Fruit fly (Drosophila melanogaster) whole organism, embryonic: ENCODE measurements around the gene CG13898.

ENCODE experiments used
- Abd-B ChIP-seq: fragments of 200-800 bp; sonication (Bioruptor generic); optimal IDR thresholded peaks from 2 replicates; lab custom pipeline; 2018; ENCODE audit warnings: missing biosample characterization, mild to moderate bottlenecking, missing genetic modification characterization, moderate library complexity
- Adf1 ChIP-seq: fragments of 200-800 bp; sonication (Bioruptor generic); IDR thresholded peaks from 2 replicates; pipeline ENCODE4 v1.3.6; 2022; ENCODE audit warnings: missing biosample characterization, missing genetic modification characterization
- Atf-2 ChIP-seq: fragments of 200-800 bp; sonication (Bioruptor generic); optimal IDR thresholded peaks from 2 replicates; lab custom pipeline; 2016; ENCODE audit warnings: missing biosample characterization, missing genetic modification characterization
- CG10147 ChIP-seq: fragments of 200-800 bp; sonication (Bioruptor generic); optimal IDR thresholded peaks from 2 replicates; lab custom pipeline; 2019; ENCODE audit warnings: missing biosample characterization, mild to moderate bottlenecking, missing genetic modification characterization, moderate library complexity
- CG10654 ChIP-seq: fragments of 200-800 bp; sonication (Bioruptor generic); optimal IDR thresholded peaks from 2 replicates; lab custom pipeline; 2016; ENCODE audit warnings: missing biosample characterization, missing genetic modification characterization
- CG11085 ChIP-seq: fragments of 200-800 bp; sonication (Bioruptor generic); IDR thresholded peaks from 2 replicates; pipeline ENCODE4 v1.3.6; 2022; ENCODE audit warnings: missing biosample characterization, missing genetic modification characterization
- CG12155 ChIP-seq: fragments of 200-800 bp; sonication (Bioruptor generic); optimal IDR thresholded peaks from 3 replicates; lab custom pipeline; 2016; ENCODE audit warnings: missing biosample characterization, missing genetic modification characterization
- CG12744 ChIP-seq: fragments of 200-800 bp; sonication (Bioruptor generic); optimal IDR thresholded peaks from 2 replicates; lab custom pipeline; 2016; ENCODE audit warnings: missing biosample characterization, missing genetic modification characterization
- CG12769 ChIP-seq: fragments of 200-800 bp; sonication (Bioruptor generic); optimal IDR thresholded peaks from 2 replicates; lab custom pipeline; 2019; ENCODE audit warnings: missing biosample characterization, mild to moderate bottlenecking, missing genetic modification characterization, moderate library complexity
- CG16815 ChIP-seq: fragments of 200-800 bp; sonication (Bioruptor generic); optimal IDR thresholded peaks from 3 replicates; lab custom pipeline; 2017; ENCODE audit warnings: missing biosample characterization, mild to moderate bottlenecking, missing genetic modification characterization
- CG31441 ChIP-seq: fragments of 200-800 bp; sonication (Bioruptor generic); IDR thresholded peaks from 2 replicates; pipeline ENCODE4 v1.3.6; 2022; ENCODE audit warnings: missing biosample characterization, missing genetic modification characterization
- CG3726 ChIP-seq: fragments of 200-800 bp; sonication (Bioruptor generic); IDR thresholded peaks from 3 replicates; pipeline ENCODE4, ENCODE4 v1.3.6; 2022; ENCODE audit warnings: missing biosample characterization, missing genetic modification characterization
- CG42726 ChIP-seq: fragments of 200-800 bp; sonication (Bioruptor generic); IDR thresholded peaks from 2 replicates; pipeline ENCODE4 v1.3.6; 2022; ENCODE audit warnings: missing biosample characterization, missing genetic modification characterization; ENCODE audit not compliant: partially characterized antibody
- CG8359 ChIP-seq: fragments of 200-800 bp; sonication (Bioruptor generic); optimal IDR thresholded peaks from 2 replicates; lab custom pipeline; 2017; ENCODE audit warnings: missing biosample characterization, mild to moderate bottlenecking, missing genetic modification characterization, borderline replicate concordance
- CG9876 ChIP-seq: fragments of 200-800 bp; sonication (Bioruptor generic); optimal IDR thresholded peaks from 2 replicates; lab custom pipeline; 2016; ENCODE audit warnings: missing biosample characterization, missing genetic modification characterization
- Dbx ChIP-seq: fragments of 200-800 bp; sonication (Bioruptor generic); IDR thresholded peaks from 3 replicates; pipeline ENCODE4 v1.3.6; 2022; ENCODE audit warnings: missing biosample characterization, missing genetic modification characterization
- HHEX ChIP-seq: fragments of 200-800 bp; sonication (Bioruptor generic); optimal IDR thresholded peaks from 3 replicates; lab custom pipeline; 2017; ENCODE audit warnings: missing biosample characterization, mild to moderate bottlenecking, missing genetic modification characterization, missing genetic modification reagents
- HLH3B ChIP-seq: fragments of 200-800 bp; sonication (Bioruptor generic); IDR thresholded peaks from 2 replicates; pipeline ENCODE4 v1.3.6; 2022; ENCODE audit warnings: missing biosample characterization, missing genetic modification characterization
- Kr ChIP-seq: fragments of 200-800 bp; sonication (Bioruptor generic); optimal IDR thresholded peaks from 2 replicates; lab custom pipeline; 2017; ENCODE audit warnings: missing biosample characterization, mild to moderate bottlenecking, missing genetic modification characterization
- Mad ChIP-seq: fragments of 200-800 bp; sonication (Bioruptor generic); optimal IDR thresholded peaks from 2 replicates; lab custom pipeline; 2016; ENCODE audit warnings: missing biosample characterization, missing genetic modification characterization
- Myb ChIP-seq: fragments of 200-800 bp; sonication (Bioruptor generic); optimal IDR thresholded peaks from 2 replicates; lab custom pipeline; 2016; ENCODE audit warnings: missing biosample characterization, missing genetic modification characterization
- NfI ChIP-seq: fragments of 200-800 bp; sonication (Bioruptor generic); optimal IDR thresholded peaks from 3 replicates; lab custom pipeline; 2018; ENCODE audit warnings: missing biosample characterization, mild to moderate bottlenecking, missing genetic modification characterization, moderate library complexity
- Poxn ChIP-seq: fragments of 200-800 bp; sonication (Bioruptor generic); IDR thresholded peaks from 2 replicates; pipeline ENCODE4 v1.3.6; 2022; ENCODE audit warnings: missing biosample characterization, missing genetic modification characterization
- ato ChIP-seq: fragments of 200-800 bp; sonication (Bioruptor generic); IDR thresholded peaks from 2 replicates; pipeline ENCODE4 v1.3.6; 2022; ENCODE audit warnings: missing biosample characterization, missing genetic modification characterization; ENCODE audit not compliant: partially characterized antibody
- corto ChIP-seq: fragments of 200-800 bp; sonication (Bioruptor generic); optimal IDR thresholded peaks from 2 replicates; lab custom pipeline; 2016; ENCODE audit warnings: missing biosample characterization, mild to moderate bottlenecking, missing genetic modification characterization, moderate library complexity
- crc ChIP-seq: fragments of 200-800 bp; sonication (Bioruptor generic); optimal IDR thresholded peaks from 2 replicates; lab custom pipeline; 2016; ENCODE audit warnings: missing biosample characterization, missing genetic modification characterization
- crol ChIP-seq: fragments of 200-800 bp; sonication (Bioruptor generic); IDR thresholded peaks from 2 replicates; pipeline ENCODE4 v1.3.6; 2022; ENCODE audit warnings: missing biosample characterization, missing genetic modification characterization
- dan ChIP-seq: fragments of 200-800 bp; sonication (Bioruptor generic); IDR thresholded peaks from 2 replicates; pipeline ENCODE4 v1.3.6; 2022; ENCODE audit warnings: missing biosample characterization, missing genetic modification characterization
- dmrt99B ChIP-seq: fragments of 200-800 bp; sonication (Bioruptor generic); optimal IDR thresholded peaks from 2 replicates; lab custom pipeline; 2018; ENCODE audit warnings: missing biosample characterization, mild to moderate bottlenecking, missing genetic modification characterization, moderate library complexity
- ewg ChIP-seq: fragments of 200-800 bp; sonication (Bioruptor generic); optimal IDR thresholded peaks from 3 replicates; lab custom pipeline; 2017; ENCODE audit warnings: mild to moderate bottlenecking, missing biosample characterization, missing genetic modification reagents, missing genetic modification characterization
- hb ChIP-seq: fragments of 200-800 bp; sonication (Bioruptor generic); IDR thresholded peaks from 3 replicates; pipeline ENCODE4 v1.3.6; 2022; ENCODE audit warnings: missing biosample characterization, missing genetic modification characterization; ENCODE audit not compliant: partially characterized antibody
- her ChIP-seq: fragments of 200-800 bp; sonication (Bioruptor generic); optimal IDR thresholded peaks from 2 replicates; lab custom pipeline; 2016; ENCODE audit warnings: missing biosample characterization, missing genetic modification characterization
- hth ChIP-seq: fragments of >200 bp; optimal IDR thresholded peaks from 2 replicates; lab custom pipeline; 2017; ENCODE audit warnings: inconsistent platforms
- nerfin-2 ChIP-seq: fragments of 200-800 bp; sonication (Bioruptor generic); IDR thresholded peaks from 2 replicates; pipeline ENCODE4 v1.3.6; 2022; ENCODE audit warnings: missing biosample characterization, missing genetic modification characterization; ENCODE audit not compliant: partially characterized antibody
- pita ChIP-seq: fragments of 200-800 bp; sonication (Bioruptor generic); optimal IDR thresholded peaks from 2 replicates; lab custom pipeline; 2017; ENCODE audit warnings: missing biosample characterization, mild to moderate bottlenecking, missing genetic modification characterization
- ranshi ChIP-seq: fragments of 200-800 bp; sonication (Bioruptor generic); IDR thresholded peaks from 2 replicates; pipeline ENCODE4 v1.3.6; 2022; ENCODE audit warnings: missing biosample characterization, missing genetic modification characterization
- rib ChIP-seq: fragments of 200-800 bp; sonication (Bioruptor generic); IDR thresholded peaks from 2 replicates; pipeline ENCODE4 v1.3.6; 2022; ENCODE audit warnings: missing biosample characterization, missing genetic modification characterization
- run ChIP-seq: fragments of 200-800 bp; sonication (Bioruptor generic); optimal IDR thresholded peaks from 3 replicates; lab custom pipeline; 2018; ENCODE audit warnings: missing biosample characterization, mild to moderate bottlenecking, missing genetic modification characterization
- salm ChIP-seq: fragments of 200-800 bp; sonication (Bioruptor generic); optimal IDR thresholded peaks from 2 replicates; lab custom pipeline; 2018; ENCODE audit warnings: missing biosample characterization, mild to moderate bottlenecking, missing genetic modification characterization
- schlank ChIP-seq: fragments of 200-800 bp; sonication (Bioruptor generic); optimal IDR thresholded peaks from 2 replicates; lab custom pipeline; 2018; ENCODE audit warnings: missing biosample characterization, mild to moderate bottlenecking, missing genetic modification characterization
- scrt ChIP-seq: fragments of 200-800 bp; sonication (Bioruptor generic); optimal IDR thresholded peaks from 2 replicates; lab custom pipeline; 2018; ENCODE audit warnings: missing biosample characterization, mild to moderate bottlenecking, missing genetic modification characterization, moderate library complexity
- seq ChIP-seq: fragments of 200-800 bp; sonication (Bioruptor generic); IDR thresholded peaks from 2 replicates; pipeline ENCODE4 v1.3.6; 2022; ENCODE audit warnings: missing biosample characterization, missing genetic modification characterization
- so ChIP-seq: fragments of 200-800 bp; sonication (Bioruptor generic); IDR thresholded peaks from 3 replicates; pipeline ENCODE4 v1.3.6; 2022; ENCODE audit warnings: missing biosample characterization, missing genetic modification characterization
- stc ChIP-seq: fragments of 200-800 bp; sonication (Bioruptor generic); IDR thresholded peaks from 2 replicates; pipeline ENCODE4 v1.3.6; 2022; ENCODE audit warnings: missing biosample characterization, missing genetic modification characterization
- tna ChIP-seq: fragments of 200-800 bp; sonication (Bioruptor generic); IDR thresholded peaks from 2 replicates; pipeline ENCODE4 v1.3.6; 2022; ENCODE audit warnings: missing biosample characterization, missing genetic modification characterization; ENCODE audit not compliant: partially characterized antibody
- vfl ChIP-seq: fragments of 200-800 bp; sonication (Bioruptor generic); optimal IDR thresholded peaks from 2 replicates; lab custom pipeline; 2016; ENCODE audit warnings: missing biosample characterization, missing genetic modification characterization
- vnd ChIP-seq: fragments of 200-800 bp; sonication (Bioruptor generic); IDR thresholded peaks from 3 replicates; pipeline ENCODE4 v1.3.6; 2022; ENCODE audit warnings: missing biosample characterization, missing genetic modification characterization; ENCODE audit not compliant: partially characterized antibody
- zen2 ChIP-seq: fragments of 200-800 bp; sonication (Bioruptor generic); IDR thresholded peaks from 3 replicates; pipeline ENCODE4 v1.3.6; 2022; ENCODE audit warnings: missing biosample characterization, missing genetic modification characterization; ENCODE audit not compliant: partially characterized antibody

Gene CG13898

DNA sequence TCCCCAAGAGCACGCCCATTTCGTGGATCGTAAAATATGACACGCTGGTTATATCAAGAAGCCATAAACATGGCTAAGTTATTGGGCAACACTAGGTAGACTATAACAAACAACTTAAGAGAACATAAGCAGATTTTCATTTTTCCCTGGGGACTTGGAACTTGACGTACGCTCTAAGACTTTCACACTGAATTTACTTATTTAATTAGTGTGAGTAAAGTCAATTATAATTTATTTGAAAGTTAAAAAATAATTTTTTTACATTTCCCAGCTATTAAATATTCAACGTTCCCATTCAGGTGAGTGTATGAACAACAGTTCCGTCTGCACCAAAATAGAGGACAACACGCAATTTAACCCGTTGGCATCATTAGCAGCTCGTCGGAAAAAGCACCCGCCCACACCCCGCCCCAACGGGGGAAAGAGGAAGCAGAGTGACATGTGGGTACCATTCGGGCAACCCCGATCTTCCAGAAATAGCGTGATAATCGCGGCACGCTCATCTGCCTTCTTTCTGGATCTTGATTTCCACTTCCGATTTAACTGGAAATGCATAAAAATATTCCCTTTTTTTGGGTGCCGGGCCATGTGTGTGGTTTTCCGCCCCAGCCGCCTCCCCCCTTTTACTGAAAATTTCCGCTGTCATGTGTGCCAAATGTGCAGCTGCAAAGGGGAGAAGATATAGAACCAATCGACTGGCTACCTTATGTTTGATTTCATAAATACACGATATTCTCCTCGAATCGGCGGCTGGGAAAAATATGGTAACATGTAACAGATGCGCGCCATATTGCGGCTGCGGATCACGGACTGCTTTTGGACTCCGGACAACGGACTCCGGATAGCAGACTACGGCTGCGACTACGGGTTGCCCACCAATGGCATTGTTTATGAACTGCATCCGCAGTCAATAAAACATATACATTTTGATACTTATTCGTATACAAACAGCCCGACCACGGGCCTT lies 11.7 kb upstream of the CG13898 start (continued):
- TF ChIP-seq salm, result no peak
- TF ChIP-seq hb (GFP tag; lab: Robert Waterston, UW), result 0 out of 3 replicates have a peak, but pooled peaks have one; percentile 48
- TF ChIP-seq ato, result no peak
- TF ChIP-seq tna (GFP tag; lab: Robert Waterston, UW), result no peak
- TF ChIP-seq CG42726 (GFP tag; lab: Robert Waterston, UW), result no peak
- TF ChIP-seq CG10147, result no peak
- TF ChIP-seq CG9876 (GFP tag; lab: Kevin White, UChicago), result no peak
- no peak for TF ChIP-seq Adf1 (GFP tag; lab: Robert Waterston, UW)
- no peak for TF ChIP-seq schlank (tag; lab: Kevin White, UChicago)
- no peak for TF ChIP-seq vnd (GFP tag; lab: Robert Waterston, UW)
- TF ChIP-seq CG12769 (tag; lab: Kevin White, UChicago), result peak; percentile 64
- peak; percentile 60 for TF ChIP-seq dmrt99B (tag; lab: Kevin White, UChicago)
- TF ChIP-seq rib (GFP tag; lab: Robert Waterston, UW), result no peak
- TF ChIP-seq CG16815 (GFP tag; lab: Kevin White, UChicago), result no peak
- no peak for TF ChIP-seq CG11085 (GFP tag; lab: Robert Waterston, UW)
- TF ChIP-seq run (tag; lab: Kevin White, UChicago), result no peak
- TF ChIP-seq NfI (GFP tag; lab: Kevin White, UChicago), result peak; percentile 40
- TF ChIP-seq dan (GFP tag; lab: Robert Waterston, UW), result no peak
- no peak for TF ChIP-seq Kr (GFP tag; lab: Kevin White, UChicago)
- TF ChIP-seq her (GFP tag; lab: Kevin White, UChicago), result no peak
- TF ChIP-seq nerfin-2, result no peak
- TF ChIP-seq pita (GFP tag; lab: Kevin White, UChicago), result no peak
- TF ChIP-seq CG3726 (GFP tag; lab: Robert Waterston, UW), result 0 out of 3 replicates have a peak, but pooled peaks have one; percentile 18
- TF ChIP-seq Poxn (GFP tag; lab: Robert Waterston, UW), result no peak
- 0 out of 2 replicates have a peak, but pooled peaks have one; percentile 29 for TF ChIP-seq seq (GFP tag; lab: Robert Waterston, UW)
- TF ChIP-seq ranshi (GFP tag; lab: Robert Waterston, UW), result peak; percentile 62; the same call in 1 of the 2 replicates
- TF ChIP-seq crol (GFP tag; lab: Robert Waterston, UW), result peak; percentile 68
- TF ChIP-seq zen2 (GFP tag; lab: Robert Waterston, UW), result no peak
- no peak for TF ChIP-seq Mad
- TF ChIP-seq scrt (GFP tag; lab: Kevin White, UChicago), result no peak
- no peak for TF ChIP-seq Myb
- no peak for TF ChIP-seq HHEX (GFP tag; lab: Kevin White, UChicago)
- no peak for TF ChIP-seq stc (GFP tag; lab: Robert Waterston, UW)
- TF ChIP-seq Atf-2, result no peak
- TF ChIP-seq so (GFP tag; lab: Robert Waterston, UW), result 0 out of 3 replicates have a peak, but pooled peaks have one; percentile 51
- no peak for TF ChIP-seq CG10654
- no peak for TF ChIP-seq Dbx
- TF ChIP-seq crc (GFP tag; lab: Kevin White, UChicago), result no peak
- no peak for TF ChIP-seq CG31441
- TF ChIP-seq corto (GFP tag; lab: Kevin White, UChicago), result no peak
- peak; percentile 22 for TF ChIP-seq ewg (GFP tag; lab: Kevin White, UChicago)
- no peak for TF ChIP-seq hth (lab: Kevin White, UChicago)
- no peak for TF ChIP-seq Abd-B
- TF ChIP-seq CG12155 (GFP tag; lab: Kevin White, UChicago), result no peak
- TF ChIP-seq CG8359 (GFP tag; lab: Kevin White, UChicago), result no peak
- peak; percentile 53; the same call in 1 of the 2 replicates for TF ChIP-seq HLH3B (GFP tag; lab: Robert Waterston, UW)
- TF ChIP-seq CG12744, result no peak
- TF ChIP-seq vfl (GFP tag; lab: Kevin White, UChicago), result no peak
